Fruit fly (Drosophila melanogaster) whole organism, prepupa: ENCODE measurements around the gene Tsp97E.

Source experiments
- CG11762 ChIP-seq: fragments of 200-800 bp; sonication (Bioruptor generic); optimal IDR thresholded peaks from 3 replicates; lab custom pipeline; 2016; ENCODE audit warnings: missing biosample characterization, missing genetic modification characterization; ENCODE audit not compliant: insufficient read depth
- CG31627 ChIP-seq: fragments of 200-800 bp; sonication (Bioruptor generic); optimal IDR thresholded peaks from 3 replicates; lab custom pipeline; 2016; ENCODE audit warnings: missing biosample characterization, missing genetic modification characterization
- CG4318 ChIP-seq: fragments of 200-800 bp; sonication (Bioruptor generic); optimal IDR thresholded peaks from 3 replicates; lab custom pipeline; 2017; ENCODE audit warnings: missing biosample characterization, mild to moderate bottlenecking, missing genetic modification characterization
- CG6792 ChIP-seq: fragments of 200-800 bp; sonication (Bioruptor generic); optimal IDR thresholded peaks from 3 replicates; lab custom pipeline; 2016; ENCODE audit warnings: missing biosample characterization, missing genetic modification characterization
- CG6808 ChIP-seq: fragments of 200-800 bp; sonication (Bioruptor generic); optimal IDR thresholded peaks from 3 replicates; lab custom pipeline; 2017; ENCODE audit warnings: missing biosample characterization, missing genetic modification characterization, mild to moderate bottlenecking, moderate library complexity, missing genetic modification reagents
- Ets96B ChIP-seq: fragments of 200-800 bp; optimal IDR thresholded peaks from 2 replicates; lab custom pipeline; 2019; ENCODE audit warnings: missing biosample characterization, mild to moderate bottlenecking, missing genetic modification characterization, moderate library complexity
- Sox102F ChIP-seq: fragments of 200-800 bp; sonication (Bioruptor generic); optimal IDR thresholded peaks from 2 replicates; lab custom pipeline; 2016; ENCODE audit warnings: missing biosample characterization, mild to moderate bottlenecking, missing genetic modification characterization
- dac ChIP-seq: fragments of 200-800 bp; sonication (Bioruptor generic); optimal IDR thresholded peaks from 2 replicates; lab custom pipeline; 2017; ENCODE audit warnings: missing biosample characterization, mild to moderate bottlenecking, missing genetic modification characterization
- fkh ChIP-seq: fragments of 200-800 bp; sonication (Bioruptor generic); optimal IDR thresholded peaks from 3 replicates; lab custom pipeline; 2017; ENCODE audit warnings: missing biosample characterization, mild to moderate bottlenecking, missing genetic modification characterization, moderate library complexity
- pdm3 ChIP-seq: fragments of 200-800 bp; sonication (Bioruptor generic); optimal IDR thresholded peaks from 3 replicates; lab custom pipeline; 2016; ENCODE audit warnings: missing biosample characterization, missing genetic modification characterization
- salr ChIP-seq, 2 experiments: fragments of 200-800 bp; sonication (Bioruptor generic); optimal IDR thresholded peaks; 3 replicates each; lab custom pipeline; 2016 to 2018; ENCODE audit warnings: missing biosample characterization in 2 of 2, missing genetic modification characterization in 2 of 2, mild to moderate bottlenecking in 1 of 2
- ss ChIP-seq, 2 experiments: fragments of 200-800 bp; sonication (Bioruptor generic); optimal IDR thresholded peaks; 2 replicates in 1 of 2; 3 replicates in 1 of 2; lab custom pipeline; 2017 to 2018; ENCODE audit warnings: mild to moderate bottlenecking in 2 of 2, missing biosample characterization in 2 of 2, missing genetic modification characterization in 2 of 2, moderate library complexity in 1 of 2

DNA sequence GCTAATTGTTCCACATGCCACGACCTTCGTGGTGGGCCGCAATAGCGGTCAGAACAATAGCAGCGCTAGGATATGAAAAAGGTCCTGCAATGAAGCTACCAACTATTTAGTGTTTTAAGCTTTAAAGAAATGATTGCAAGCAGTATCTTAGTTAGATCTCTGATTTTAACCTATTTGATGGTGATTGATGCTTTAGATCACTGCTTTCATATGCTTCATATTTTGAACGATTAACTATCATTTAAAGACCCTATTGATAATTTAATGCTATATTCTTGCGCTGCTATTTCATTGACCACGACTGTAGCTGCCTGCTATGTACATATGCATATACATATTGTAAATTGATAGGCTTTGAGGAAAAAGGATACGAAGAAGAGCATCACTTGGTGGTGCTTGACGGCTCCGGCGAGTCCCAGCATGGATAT is 856 bp downstream of the Tsp97E start:
- peak; percentile 51 for TF ChIP-seq CG6792 (GFP tag; lab: Kevin White, UChicago)
- TF ChIP-seq dac (GFP tag; lab: Kevin White, UChicago): peak; percentile 49
- TF ChIP-seq salr (GFP tag; optimal IDR thresholded peaks at IDR 0.05; lab: Kevin White, UChicago): peak; percentile 34 to 37
- TF ChIP-seq pdm3 (GFP tag; lab: Kevin White, UChicago): peak; percentile 58
- TF ChIP-seq Sox102F (GFP tag; lab: Kevin White, UChicago): peak; percentile 63
- TF ChIP-seq CG6808 (GFP tag; lab: Kevin White, UChicago): peak; percentile 87
- TF ChIP-seq ss (GFP tag; optimal IDR thresholded peaks at IDR 0.05; lab: Kevin White, UChicago): peak; percentile 73 to 81
- TF ChIP-seq fkh: peak; percentile 11
- TF ChIP-seq CG31627 (GFP tag; lab: Kevin White, UChicago): peak; percentile 61
- peak; percentile 33 for TF ChIP-seq CG4318 (GFP tag; lab: Kevin White, UChicago)
- TF ChIP-seq Ets96B (tag; lab: Kevin White, UChicago): peak; percentile 76
- TF ChIP-seq CG11762 (GFP tag; lab: Kevin White, UChicago): peak; percentile 71
